Fruit fly (Drosophila melanogaster): ENCODE data around the gene CG34241.

The CG34241 gene

dm6 chr3L:12149024-12149423, 21.2 kb downstream of the CG34241 start, which contains the start of gene CG32099:
Gene CG32099, plus strand, starts transcription at chr3L:12149273.
- TF ChIP-seq BEAF-32 (GFP tag; optimal IDR thresholded peaks at IDR 0.05) (peak; percentile 7), CG34376 (GFP tag; optimal IDR thresholded peaks at IDR 0.05) (no peak), CG13123 (GFP tag; optimal IDR thresholded peaks at IDR 0.05) (no peak), pzg (GFP tag; optimal IDR thresholded peaks at IDR 0.05) (peak; percentile 29), gfzf (GFP tag; optimal IDR thresholded peaks at IDR 0.05) (peak; percentile 60), MBD-R2 (GFP tag; IDR thresholded peaks at IDR 0.05) (peak; percentile 47; the same call in 1 of the 2 replicates)

- TF ChIP-seq tna (GFP tag; IDR thresholded peaks at IDR 0.05; ENCODE audit: partially characterized antibody) (peak; percentile 28; the same call in 1 of the 2 replicates), Ets65A (GFP tag) (peak; percentile 71), Rfx (GFP tag; IDR thresholded peaks at IDR 0.05) (peak; percentile 13; the same call in 1 of the 2 replicates), CG8089 (GFP tag; optimal IDR thresholded peaks at IDR 0.05) (no peak), Hr39 (optimal IDR thresholded peaks at IDR 0.05) (peak; percentile 56), chinmo (GFP tag; IDR thresholded peaks at IDR 0.05; ENCODE audit: partially characterized antibody) (0 out of 4 replicates have a peak, but pooled peaks have one; percentile 70), Dek (tag; optimal IDR thresholded peaks at IDR 0.05) (no peak), ato (GFP tag; IDR thresholded peaks at IDR 0.05; ENCODE audit: partially characterized antibody) (no peak), CG11560 (tag; IDR thresholded peaks at IDR 0.05) (0 out of 3 replicates have a peak, but pooled peaks have one; percentile 36), tgo (GFP tag; IDR thresholded peaks at IDR 0.05) (no peak), Chrac-16 (GFP tag; optimal IDR thresholded peaks at IDR 0.05) (no peak), wek (GFP tag; optimal IDR thresholded peaks at IDR 0.05) (no peak), kni (GFP tag; optimal IDR thresholded peaks at IDR 0.05) (peak; percentile 16), ranshi (GFP tag; IDR thresholded peaks at IDR 0.05) (no peak), crol (GFP tag; IDR thresholded peaks at IDR 0.05) (peak; percentile 66), CG10209 (GFP tag; optimal IDR thresholded peaks at IDR 0.05) (no peak), CG16813 (GFP tag; IDR thresholded peaks at IDR 0.05; ENCODE audit: partially characterized antibody) (0 out of 3 replicates have a peak, but pooled peaks have one; percentile 13), Med (GFP tag) (peak; percentile 83), CG2120 (GFP tag; optimal IDR thresholded peaks at IDR 0.05) (no peak), esg (GFP tag; conservative IDR thresholded peaks at IDR 0.05) (no peak), cwo (GFP tag; optimal IDR thresholded peaks at IDR 0.05) (peak; percentile 53), CG8290 (GFP tag; optimal IDR thresholded peaks at IDR 0.05) (no peak), CG8290 (tag; optimal IDR thresholded peaks at IDR 0.05) (no peak), CG4730 (GFP tag; IDR thresholded peaks at IDR 0.05) (no peak), zfh1 (GFP tag; IDR thresholded peaks at IDR 0.05) (no peak), CG43689 (GFP tag; IDR thresholded peaks at IDR 0.05) (no peak), CG15601 (tag; optimal IDR thresholded peaks at IDR 0.05) (peak; percentile 37), crp (GFP tag; optimal IDR thresholded peaks at IDR 0.05) (no peak), emc (GFP tag; optimal IDR thresholded peaks at IDR 0.05) (no peak), so (GFP tag; IDR thresholded peaks at IDR 0.05) (0 out of 3 replicates have a peak, but pooled peaks have one; percentile 3), fd96Cb (tag; optimal IDR thresholded peaks at IDR 0.05) (no peak), CG2202 (tag; optimal IDR thresholded peaks at IDR 0.05) (no peak)
Measured at dm6 chr3L:12162156-12162682, 34.4 kb downstream of the CG34241 start.

- TF ChIP-seq jumu (GFP tag; optimal IDR thresholded peaks at IDR 0.05) (no peak), chinmo (GFP tag; IDR thresholded peaks at IDR 0.05; ENCODE audit: partially characterized antibody) (no peak), Drgx (GFP tag; IDR thresholded peaks at IDR 0.05) (peak; percentile 18), CG10147 (GFP tag; optimal IDR thresholded peaks at IDR 0.05) (no peak), sens (GFP tag) (peak; percentile 68), Dref (GFP tag; IDR thresholded peaks at IDR 0.05) (no peak), odd (GFP tag; optimal IDR thresholded peaks at IDR 0.05) (no peak), CG7556 (GFP tag; optimal IDR thresholded peaks at IDR 0.05) (peak; percentile 31), lmd (GFP tag; IDR thresholded peaks at IDR 0.05) (0 out of 2 replicates have a peak, but pooled peaks have one; percentile 15), HLH3B (GFP tag; IDR thresholded peaks at IDR 0.05) (0 out of 2 replicates have a peak, but pooled peaks have one; percentile 44), CG14441 (GFP tag; IDR thresholded peaks at IDR 0.05) (0 out of 2 replicates have a peak, but pooled peaks have one; percentile 4), ssp (GFP tag; IDR thresholded peaks at IDR 0.05) (peak; percentile 38), row (GFP tag; IDR thresholded peaks at IDR 0.05) (peak; percentile 13; the same call in 1 of the 3 replicates)
Measured at dm6 chr3L:12163082-12163481, 35.3 kb downstream of the CG34241 start.
